Worm (Caenorhabditis elegans): ENCODE data around the gene spp-31.

Gene spp-31

DNA sequence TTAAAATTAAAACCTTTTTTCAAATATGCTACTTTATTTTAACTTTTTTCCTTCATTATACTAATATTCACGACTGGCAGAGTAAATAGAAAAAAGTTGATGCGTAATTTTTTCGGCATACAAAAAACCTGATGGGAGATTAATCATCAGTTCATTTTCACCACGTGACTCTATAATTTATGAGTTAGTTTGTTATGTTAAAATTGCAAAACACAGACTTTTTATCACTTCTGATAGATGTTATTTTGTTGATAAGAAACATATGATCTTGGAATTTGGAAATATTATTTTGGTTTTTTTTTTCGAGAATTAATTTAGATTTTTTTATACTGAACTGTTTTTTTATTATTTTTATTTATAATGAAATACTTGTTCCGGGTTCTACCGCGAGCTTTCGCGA, 2.4 kb upstream of the spp-31 start:
- TF ChIP-seq F57A8.1 (GFP tag; optimal IDR thresholded peaks at IDR 0.05) (no peak), cebp-1 (GFP tag; IDR thresholded peaks at IDR 0.05) (no peak), cebp-1 (tag; optimal IDR thresholded peaks at IDR 0.05) (no peak), nhr-27 (tag; optimal IDR thresholded peaks at IDR 0.05) (no peak), ceh-79 (tag; optimal IDR thresholded peaks at IDR 0.05) (no peak), Y95B8A.8 (GFP tag; IDR thresholded peaks at IDR 0.05) (no peak), chd-7 (tag; optimal IDR thresholded peaks at IDR 0.05) (no peak), snpc-1.1 (tag; optimal IDR thresholded peaks at IDR 0.05; ENCODE audit: insufficient read depth) (no peak), B0336.3 (GFP tag; IDR thresholded peaks at IDR 0.05) (no peak), ekl-4 (GFP tag; IDR thresholded peaks at IDR 0.05) (no peak)

DNA sequence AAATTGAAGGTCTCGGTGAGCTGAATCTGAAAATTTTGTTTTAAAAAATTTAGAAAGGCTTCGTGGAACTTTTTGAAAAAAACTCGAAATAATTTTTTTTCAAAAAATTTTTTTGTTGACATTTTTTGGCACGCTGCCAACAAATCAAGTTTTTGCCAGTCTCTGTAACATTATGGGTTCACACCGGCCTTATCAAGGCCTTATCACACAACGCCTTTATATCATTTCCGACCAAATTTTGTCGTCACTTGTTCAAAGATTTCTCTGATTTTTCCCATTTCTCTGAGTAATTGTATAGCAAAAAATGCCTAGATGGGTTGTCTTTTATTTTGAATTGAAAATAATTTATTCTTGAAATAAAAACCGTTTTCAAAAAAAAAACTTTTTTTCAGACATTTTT, 587 bp upstream of the spp-31 start:
- no peak for TF ChIP-seq madf-8 (GFP tag; conservative IDR thresholded peaks at IDR 0.05)
- peak; percentile 26 for TF ChIP-seq nhr-80 (tag; optimal IDR thresholded peaks at IDR 0.05)

- TF ChIP-seq lsl-1 (GFP tag; optimal IDR thresholded peaks at IDR 0.05) (no peak), F10E7.11 (tag; optimal IDR thresholded peaks at IDR 0.05) (no peak), rpc-1 (optimal IDR thresholded peaks at IDR 0.05) (no peak), rpc-1 (tag; optimal IDR thresholded peaks at IDR 0.05) (peak; percentile 51), madf-6 (GFP tag; IDR thresholded peaks at IDR 0.05) (no peak), Y95B8A.8 (GFP tag; IDR thresholded peaks at IDR 0.05) (no peak), madf-10 (tag; optimal IDR thresholded peaks at IDR 0.05) (no peak), hlh-26 (GFP tag; conservative IDR thresholded peaks at IDR 0.05) (no peak), ceh-79 (tag; optimal IDR thresholded peaks at IDR 0.05) (no peak), F55B11.4 (tag; optimal IDR thresholded peaks at IDR 0.05; ENCODE audit: borderline replicate concordance, insufficient read depth) (no peak), die-1 (tag; optimal IDR thresholded peaks at IDR 0.05) (no peak), dox-1 (GFP tag; IDR thresholded peaks at IDR 0.05) (no peak), nhr-27 (tag; optimal IDR thresholded peaks at IDR 0.05) (no peak), tbp1 (GFP tag; optimal IDR thresholded peaks at IDR 0.05) (peak; percentile 75)
Measured at ce11 chrIV:1407049-1407448, 682 bp downstream of the spp-31 start.

DNA sequence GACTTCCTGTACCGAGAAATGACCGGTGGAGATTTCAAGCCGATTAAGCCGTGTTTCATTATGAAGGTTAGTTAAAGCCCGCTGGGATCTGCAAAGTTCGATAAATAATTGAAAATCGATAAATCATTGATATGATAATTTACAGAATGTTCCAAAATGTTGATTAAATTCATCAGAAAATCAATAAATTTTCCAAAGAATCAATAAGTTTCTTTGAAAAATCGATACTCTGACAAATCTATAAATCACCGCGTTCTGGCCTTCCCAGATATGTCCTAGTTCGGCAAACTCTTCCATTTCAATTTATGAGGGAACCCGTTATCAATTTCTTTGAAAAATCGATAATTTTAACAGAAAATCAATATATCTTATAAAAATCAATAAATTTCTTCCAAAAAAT, 1.1 kb downstream of the spp-31 start:
- TF ChIP-seq atf-7 (tag; optimal IDR thresholded peaks at IDR 0.05) = no peak
- TF ChIP-seq F52B5.7 (tag; optimal IDR thresholded peaks at IDR 0.05) = no peak
- no peak for TF ChIP-seq lsl-1 (GFP tag; optimal IDR thresholded peaks at IDR 0.05)
- no peak for TF ChIP-seq egrh-3 (GFP tag; IDR thresholded peaks at IDR 0.05)
- TF ChIP-seq hsf-1 (GFP tag; IDR thresholded peaks at IDR 0.05) = no peak
- TF ChIP-seq ceh-58 (GFP tag; IDR thresholded peaks at IDR 0.05) = no peak

- TF ChIP-seq nhr-90 (tag; optimal IDR thresholded peaks at IDR 0.05) (no peak), Y67H2A.10 (GFP tag; conservative IDR thresholded peaks at IDR 0.05) (no peak), madf-10 (tag; optimal IDR thresholded peaks at IDR 0.05) (no peak), madf-6 (GFP tag; IDR thresholded peaks at IDR 0.05) (no peak)
Measured at ce11 chrIV:1408137-1408536, 1.8 kb downstream of the spp-31 start.

DNA sequence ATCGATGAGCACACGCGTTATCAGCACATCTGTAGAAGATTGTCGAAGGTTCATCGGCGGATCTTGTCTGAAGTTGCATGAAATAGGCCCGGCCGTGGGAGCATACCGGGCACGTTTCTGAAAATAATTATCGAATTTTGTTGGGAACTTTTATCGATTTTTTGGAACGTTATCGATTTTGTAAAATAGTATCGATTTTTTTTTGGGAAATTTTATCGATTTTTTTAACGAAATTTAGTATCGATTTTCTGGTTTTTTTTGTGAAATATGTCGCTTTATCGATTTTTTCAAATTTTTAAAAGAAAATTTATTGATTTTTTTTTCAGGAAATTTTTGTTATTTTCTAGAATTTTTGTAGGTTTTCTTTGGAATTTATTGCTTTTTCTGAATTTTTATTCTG, 2.4 kb downstream of the spp-31 start:
- TF ChIP-seq attf-5 (GFP tag; optimal IDR thresholded peaks at IDR 0.05) (no peak), madf-8 (GFP tag; conservative IDR thresholded peaks at IDR 0.05) (no peak)

All from whole organism, young adult.